Fruit fly (Drosophila melanogaster) whole organism: ENCODE measurements around the gene CG11164.

ENCODE experiments used
- CG8478 ChIP-seq: fragments of >200 bp; optimal IDR thresholded peaks from 2 replicates; lab custom pipeline; 2018; ENCODE audit warnings: inconsistent platforms
- Dll ChIP-seq: fragments of >200 bp; optimal IDR thresholded peaks from 2 replicates; lab custom pipeline; 2017
- EcR ChIP-seq, 2 experiments: fragments of >200 bp; optimal IDR thresholded peaks; 2 replicates each; lab custom pipeline; 2017; ENCODE audit warnings: missing biosample characterization in 2 of 2, missing genetic modification characterization in 2 of 2, missing genetic modification reagents in 2 of 2
- pan ChIP-seq: fragments of >200 bp; optimal IDR thresholded peaks from 2 replicates; lab custom pipeline; 2017
- psq ChIP-seq: fragments of >200 bp; optimal IDR thresholded peaks from 2 replicates; lab custom pipeline; 2017
- usp ChIP-seq: fragments of >200 bp; optimal IDR thresholded peaks from 2 replicates; lab custom pipeline; 2017; ENCODE audit warnings: missing biosample characterization, missing genetic modification characterization, mixed read lengths

Gene CG11164

DNA sequence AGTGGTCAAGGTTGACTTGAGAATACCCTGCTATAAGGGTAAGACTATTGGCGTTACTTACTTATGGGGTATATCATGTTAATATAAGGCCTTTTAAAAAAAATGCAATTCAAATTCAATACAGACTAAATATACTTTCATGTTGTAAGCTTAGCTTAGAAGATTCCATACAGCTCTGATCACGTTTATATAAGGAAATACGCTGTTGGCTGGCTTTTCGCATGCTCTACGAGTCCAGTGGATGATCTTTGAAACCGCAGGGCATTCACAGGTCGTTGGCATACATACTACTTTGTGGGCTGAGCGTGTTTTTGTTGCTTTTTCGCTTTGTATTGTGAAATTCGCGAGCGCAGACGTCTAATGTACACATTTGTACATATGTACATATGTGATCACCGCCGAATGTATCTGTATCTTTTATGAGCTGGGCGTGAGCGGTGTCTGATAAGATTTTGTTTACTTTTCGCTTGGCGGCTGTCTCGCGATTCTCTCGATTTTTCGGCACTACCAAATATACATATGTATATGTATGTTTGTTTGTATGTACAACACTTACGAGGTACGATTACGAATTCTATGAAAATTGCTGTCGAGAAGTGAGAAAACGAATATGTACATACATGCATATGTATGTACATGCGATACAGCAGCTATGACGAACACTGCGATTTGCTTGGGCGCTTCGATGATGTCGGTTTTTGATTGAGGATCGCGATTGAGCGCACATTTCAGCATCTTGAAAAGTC, 33.4 kb upstream of the CG11164 start:
- no peak for TF ChIP-seq EcR (GFP tag; optimal IDR thresholded peaks at IDR 0.05; lab: Kevin White, UChicago)
- TF ChIP-seq usp (GFP tag; lab: Kevin White, UChicago) = no peak
- TF ChIP-seq Dll (lab: Kevin White, UChicago) = no peak
- TF ChIP-seq pan (lab: Kevin White, UChicago) = no peak
- TF ChIP-seq psq (lab: Kevin White, UChicago) = no peak
- no peak for TF ChIP-seq CG8478 (lab: Kevin White, UChicago)

DNA sequence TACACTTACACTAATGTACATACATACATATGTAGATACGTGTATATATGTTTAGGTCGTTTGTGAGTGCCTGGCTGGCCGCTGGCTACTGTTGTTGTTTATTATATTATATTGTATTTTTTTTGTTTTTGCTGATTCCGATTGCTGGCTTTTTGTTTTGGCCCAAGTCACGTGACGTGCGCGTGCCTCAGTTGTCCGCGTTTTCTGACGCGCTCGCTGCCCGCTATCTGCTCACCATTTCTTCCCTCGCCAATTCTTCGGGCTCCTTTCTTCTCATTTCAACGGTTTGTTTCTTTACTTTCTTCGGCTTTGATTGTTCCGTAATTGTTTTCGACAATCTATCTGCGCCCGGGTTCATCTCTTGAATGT, 32.8 kb upstream of the CG11164 start:
- TF ChIP-seq psq (lab: Kevin White, UChicago) (no peak), CG8478 (lab: Kevin White, UChicago) (no peak), pan (lab: Kevin White, UChicago) (no peak), EcR (GFP tag; optimal IDR thresholded peaks at IDR 0.05; lab: Kevin White, UChicago) (no peak), Dll (lab: Kevin White, UChicago) (no peak), usp (GFP tag; lab: Kevin White, UChicago) (no peak)

DNA sequence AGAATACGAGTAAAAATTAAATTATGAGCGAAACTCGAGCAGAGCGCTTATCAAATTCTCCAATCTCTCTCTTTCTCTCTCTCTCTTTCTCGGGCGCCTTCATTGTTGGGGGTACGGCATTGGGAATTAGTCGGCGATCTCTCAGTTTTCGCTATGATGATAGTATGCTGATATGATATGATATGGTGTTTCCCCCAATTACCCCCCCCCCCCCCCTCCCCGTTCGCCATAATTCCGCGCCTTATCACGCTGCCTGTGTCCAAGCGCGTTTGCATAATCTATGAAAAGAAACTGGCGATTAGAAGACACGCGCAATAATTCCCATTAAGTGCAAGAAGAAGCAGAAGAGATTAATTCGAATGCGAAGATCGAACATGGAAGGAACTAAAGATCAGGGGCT, 31.0 kb upstream of the CG11164 start:
- no peak for TF ChIP-seq EcR (GFP tag; optimal IDR thresholded peaks at IDR 0.05; lab: Kevin White, UChicago)
- TF ChIP-seq Dll (lab: Kevin White, UChicago) = no peak
- no peak for TF ChIP-seq CG8478 (lab: Kevin White, UChicago)
- no peak for TF ChIP-seq usp (GFP tag; lab: Kevin White, UChicago)
- TF ChIP-seq psq (lab: Kevin White, UChicago) = no peak
- no peak for TF ChIP-seq pan (lab: Kevin White, UChicago)

DNA sequence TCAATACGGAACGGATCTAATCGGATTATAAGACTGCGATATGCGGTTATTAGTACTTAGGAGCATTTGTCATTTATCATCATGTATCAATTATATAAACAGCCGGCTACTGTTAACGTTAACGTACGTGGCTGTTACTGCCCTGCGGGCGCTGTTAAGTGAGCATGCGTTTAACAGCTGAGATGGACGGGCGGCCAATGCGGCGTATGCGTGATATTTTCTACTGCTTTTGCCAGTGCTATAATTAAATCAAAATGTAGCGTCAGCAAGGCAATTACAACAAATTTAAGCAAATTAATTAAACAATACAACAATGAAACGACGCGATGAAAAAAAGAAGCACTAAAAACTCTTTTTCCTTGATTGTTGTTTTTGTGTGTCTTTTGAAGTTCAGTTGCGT, 30.2 kb upstream of the CG11164 start:
- TF ChIP-seq psq (lab: Kevin White, UChicago) = no peak
- no peak for TF ChIP-seq EcR (GFP tag; optimal IDR thresholded peaks at IDR 0.05; lab: Kevin White, UChicago)
- no peak for TF ChIP-seq usp (GFP tag; lab: Kevin White, UChicago)

DNA sequence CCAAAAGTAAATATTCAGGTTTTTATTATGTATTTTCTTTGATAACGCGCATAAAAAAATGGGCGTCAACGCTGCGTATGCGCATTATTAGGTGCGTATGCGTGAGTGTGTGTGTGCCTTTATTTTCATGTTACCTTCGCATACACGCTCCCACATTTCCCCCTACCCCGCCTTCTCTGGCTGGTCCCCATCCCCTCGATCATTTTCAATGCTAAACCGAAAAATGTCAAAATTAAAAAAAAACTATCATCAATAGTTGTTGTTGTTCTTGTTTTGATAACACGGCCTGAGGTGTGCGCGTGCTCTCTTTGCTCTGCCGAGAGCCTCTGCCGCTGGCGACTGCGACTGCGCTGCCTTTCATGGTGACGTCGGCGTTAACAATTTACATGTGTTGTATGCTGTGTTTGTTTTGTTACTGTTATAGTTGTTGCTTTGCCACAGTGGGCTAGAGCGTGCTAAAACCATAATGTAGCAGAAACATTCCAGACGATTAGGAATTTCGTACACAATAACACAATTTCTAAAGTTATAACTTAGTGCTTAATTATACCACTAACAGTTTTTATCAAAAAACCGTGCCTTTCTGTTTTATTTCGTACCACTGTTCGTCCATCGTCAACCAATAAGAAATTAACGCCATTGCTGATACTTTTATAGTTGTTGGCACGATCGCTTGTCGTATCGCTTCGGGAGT, 27.7 kb upstream of the CG11164 start:
- no peak for TF ChIP-seq pan (lab: Kevin White, UChicago)
- TF ChIP-seq CG8478 (lab: Kevin White, UChicago) = no peak
- TF ChIP-seq psq (lab: Kevin White, UChicago) = no peak
- no peak for TF ChIP-seq EcR (GFP tag; optimal IDR thresholded peaks at IDR 0.05; lab: Kevin White, UChicago)
- TF ChIP-seq usp (GFP tag; lab: Kevin White, UChicago) = no peak
- TF ChIP-seq Dll (lab: Kevin White, UChicago) = no peak

DNA sequence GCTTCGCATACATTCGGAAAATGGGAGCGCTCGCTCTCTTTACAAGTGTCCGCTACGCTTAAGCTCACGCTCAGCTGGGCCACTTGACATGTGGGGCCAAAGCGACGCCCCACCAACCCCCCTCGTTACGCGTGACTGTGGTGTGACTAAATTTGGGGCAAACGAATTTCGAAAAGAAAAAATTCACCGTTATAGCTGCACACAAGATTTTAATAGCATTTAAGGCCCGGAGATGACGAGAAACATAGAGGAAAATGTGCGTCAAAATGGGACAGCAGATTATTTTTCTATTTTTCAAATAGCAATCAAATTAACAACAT, 27.2 kb upstream of the CG11164 start:
- TF ChIP-seq psq (lab: Kevin White, UChicago) (no peak), CG8478 (lab: Kevin White, UChicago) (no peak), EcR (GFP tag; optimal IDR thresholded peaks at IDR 0.05; lab: Kevin White, UChicago) (no peak), Dll (lab: Kevin White, UChicago) (no peak), usp (GFP tag; lab: Kevin White, UChicago) (no peak), pan (lab: Kevin White, UChicago) (no peak)

DNA sequence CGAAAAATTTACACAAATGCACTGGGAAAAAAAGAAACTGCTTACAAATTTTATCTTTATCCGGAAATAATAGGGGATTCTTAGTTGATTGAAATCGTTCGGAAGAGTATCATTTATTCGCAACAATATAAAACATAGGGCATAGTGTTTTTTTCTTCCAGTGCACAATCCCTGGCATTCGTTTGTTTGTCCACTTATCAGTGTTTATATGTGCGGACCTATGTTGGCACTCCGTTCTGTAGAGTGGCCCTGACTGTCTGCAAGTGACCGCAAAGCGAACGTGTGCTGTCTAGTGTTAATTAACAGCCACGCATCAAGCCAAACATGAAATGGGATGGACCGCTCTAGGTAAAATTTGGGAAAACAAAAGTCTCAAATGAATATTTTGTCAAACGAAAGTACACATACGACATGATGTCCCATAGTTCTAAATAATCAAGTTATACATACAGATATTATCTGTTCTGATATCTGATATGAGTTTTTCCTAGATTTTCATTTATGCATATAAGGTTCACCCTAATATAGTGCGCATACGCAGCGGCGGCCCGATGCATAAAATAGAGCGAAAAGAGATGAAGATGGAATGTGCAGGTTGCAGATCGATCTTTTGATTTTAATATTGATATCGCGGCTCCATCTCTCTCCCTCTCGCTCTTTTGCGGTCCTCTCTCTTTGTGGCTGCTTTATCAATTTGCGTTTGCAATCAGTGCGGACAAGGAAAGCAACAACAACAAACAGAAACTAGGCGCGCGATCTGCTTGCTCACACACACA, 26.5 kb upstream of the CG11164 start:
- no peak for TF ChIP-seq CG8478 (lab: Kevin White, UChicago)
- TF ChIP-seq usp (GFP tag; lab: Kevin White, UChicago) = no peak
- no peak for TF ChIP-seq EcR (GFP tag; optimal IDR thresholded peaks at IDR 0.05; lab: Kevin White, UChicago)
- no peak for TF ChIP-seq psq (lab: Kevin White, UChicago)
- no peak for TF ChIP-seq pan (lab: Kevin White, UChicago)
- no peak for TF ChIP-seq Dll (lab: Kevin White, UChicago)

DNA sequence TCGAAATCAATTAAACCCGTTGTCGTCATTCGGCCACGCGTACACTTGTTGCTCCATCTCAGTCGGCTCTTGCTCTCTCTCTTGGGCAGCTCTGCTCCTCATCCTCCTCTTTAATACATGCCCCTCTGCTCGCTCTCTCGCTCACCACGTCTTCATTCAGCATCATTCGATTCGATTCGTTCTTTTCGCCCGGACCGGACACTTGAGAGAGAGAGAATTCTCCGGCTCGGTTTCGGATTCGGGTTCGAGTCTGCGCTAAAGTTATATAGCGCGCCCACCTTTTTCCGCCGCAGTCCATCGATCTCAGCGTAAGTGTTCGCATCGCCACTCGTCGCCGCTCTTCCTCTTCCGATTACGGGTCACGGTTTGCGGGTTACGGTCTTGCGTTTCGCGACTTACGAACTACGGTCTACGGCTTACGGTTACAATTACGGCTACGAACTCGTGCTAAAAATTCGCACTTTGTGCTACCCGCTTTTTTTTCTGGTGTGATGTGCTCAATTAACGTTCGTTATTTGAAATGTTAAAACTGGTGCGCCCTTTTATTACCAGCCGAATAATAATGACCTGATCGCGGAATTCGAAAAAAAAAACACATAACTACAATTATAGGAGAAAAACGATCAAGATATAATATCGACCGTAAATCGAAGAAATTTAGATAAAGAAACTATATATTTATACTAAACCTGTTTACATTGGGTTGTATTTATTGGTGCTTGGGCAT, 25.8 kb upstream of the CG11164 start:
- no peak for TF ChIP-seq usp (GFP tag; lab: Kevin White, UChicago)
- TF ChIP-seq CG8478 (lab: Kevin White, UChicago) = no peak
- TF ChIP-seq EcR (GFP tag; optimal IDR thresholded peaks at IDR 0.05; lab: Kevin White, UChicago) = peak in 1 of 2 experiments; percentile 22
- TF ChIP-seq psq (lab: Kevin White, UChicago) = no peak
- TF ChIP-seq Dll (lab: Kevin White, UChicago) = no peak
- TF ChIP-seq pan (lab: Kevin White, UChicago) = no peak

DNA sequence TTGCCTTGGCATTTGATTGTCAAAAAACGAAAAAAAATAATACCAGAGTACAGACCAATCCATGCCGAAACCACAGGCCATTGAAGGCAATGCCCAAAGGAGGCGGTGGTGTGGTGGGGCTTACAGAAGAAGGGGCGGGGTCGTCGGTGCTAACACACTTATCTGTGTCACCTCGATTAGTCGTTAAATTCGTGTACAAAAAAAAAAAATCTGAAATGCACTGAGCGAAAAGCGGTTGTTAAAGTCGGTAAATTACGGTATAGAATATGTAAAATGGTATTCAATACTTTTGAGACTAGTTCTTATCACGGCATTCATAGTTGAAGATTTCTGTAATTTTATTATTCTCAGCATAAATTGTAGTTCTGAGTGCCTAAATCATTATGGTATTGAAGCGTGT, 23.9 kb upstream of the CG11164 start:
- TF ChIP-seq usp (GFP tag; lab: Kevin White, UChicago) (no peak), Dll (lab: Kevin White, UChicago) (no peak), EcR (GFP tag; optimal IDR thresholded peaks at IDR 0.05; lab: Kevin White, UChicago) (no peak)

DNA sequence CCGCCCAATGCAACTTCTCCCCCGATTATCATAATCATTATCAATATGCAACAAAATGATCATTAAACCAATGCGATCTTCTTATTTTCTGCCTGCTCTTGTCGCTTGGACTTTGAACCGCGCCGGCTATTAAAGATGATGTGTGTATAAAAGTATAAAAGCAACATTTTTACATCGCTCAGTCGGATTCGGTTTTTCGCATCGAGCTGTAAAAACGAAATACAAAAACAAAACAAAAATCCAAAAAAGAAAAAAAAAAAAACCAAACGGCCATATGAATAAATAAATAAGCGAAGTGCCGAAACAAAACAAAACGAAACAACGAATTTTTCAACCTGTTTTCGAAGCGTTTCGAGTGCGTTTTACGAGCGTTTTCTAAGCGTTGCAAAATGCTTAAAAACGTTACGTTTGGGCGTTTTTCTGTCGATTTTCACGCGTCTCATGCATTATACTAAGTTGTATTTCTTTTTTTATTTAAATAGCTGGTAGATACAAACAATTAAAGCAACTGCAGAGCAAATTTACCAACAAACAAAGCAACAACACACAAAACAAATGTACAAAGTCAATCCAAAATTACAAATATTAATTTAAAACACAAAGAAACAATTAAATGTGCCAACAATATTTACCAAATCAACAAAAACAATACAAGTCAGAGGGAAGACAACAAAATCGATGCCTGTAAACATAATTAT, 23.0 kb upstream of the CG11164 start:
- TF ChIP-seq Dll (lab: Kevin White, UChicago) = no peak
- TF ChIP-seq EcR (GFP tag; optimal IDR thresholded peaks at IDR 0.05; lab: Kevin White, UChicago) = no peak
